Fruit fly (Drosophila melanogaster) S2 (cell line): ENCODE results near the gene mTTF.

Experiments used
- CG8478 ChIP-seq: fragments of >200 bp; optimal IDR thresholded peaks from 2 replicates; lab custom pipeline; 2018
- CTCF ChIP-seq, 2 experiments: fragments of >200 bp; optimal IDR thresholded peaks; 2 replicates each; lab custom pipeline; 2018

DNA sequence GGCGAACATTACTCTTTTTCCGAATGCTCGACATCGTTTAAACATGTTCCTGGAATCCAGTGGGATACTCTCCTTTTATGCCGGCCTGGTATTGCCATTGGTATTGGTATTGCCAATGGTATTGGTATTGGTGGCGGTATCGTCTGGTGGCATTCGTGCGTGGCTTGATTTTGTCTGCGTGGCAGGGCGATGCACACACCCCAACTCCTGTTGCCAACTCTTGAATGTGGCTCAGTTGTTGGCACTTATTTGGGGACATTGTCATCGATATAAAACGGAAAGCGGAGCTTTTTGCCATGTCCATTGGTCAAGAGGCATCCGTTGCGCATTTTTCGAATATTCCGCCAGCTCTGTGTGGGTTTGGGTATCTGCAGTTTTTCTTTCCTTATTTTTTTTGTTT lies 33.3 kb upstream of the mTTF start:
- TF ChIP-seq CTCF (optimal IDR thresholded peaks at IDR 0.05; lab: Kevin White, UChicago) (no peak), CG8478 (no peak)
